Worm (Caenorhabditis elegans) whole organism, midembryonic: Measurements from ENCODE around the gene C26D10.6.

ENCODE experiments used
- cog-1 ChIP-seq: sonication (generic microtip); optimal IDR thresholded peaks from 2 replicates; lab custom pipeline; 2016; ENCODE audit warnings: missing genetic modification characterization, missing compliant biosample characterization
- flt-1 ChIP-seq: fragments of 200-800 bp; sonication (Bioruptor generic); IDR thresholded peaks from 2 replicates; pipeline ENCODE4 v1.3.6; 2022; ENCODE audit warnings: missing genetic modification characterization, missing compliant biosample characterization
- klf-2 ChIP-seq: fragments of 200-800 bp; sonication (Bioruptor generic); conservative IDR thresholded peaks from 2 replicates; pipeline ENCODE4 v1.3.6; 2022; ENCODE audit warnings: missing genetic modification reagents, missing genetic modification characterization, missing compliant biosample characterization
- med-1 ChIP-seq: sonication (generic microtip); optimal IDR thresholded peaks from 2 replicates; lab custom pipeline; 2017; ENCODE audit warnings: missing genetic modification characterization, mild to moderate bottlenecking, missing compliant biosample characterization, antibody characterized with exemption, missing genetic modification reagents; ENCODE audit not compliant: insufficient read depth
- ref-1 ChIP-seq: fragments of 200-800 bp; sonication (Bioruptor generic); conservative IDR thresholded peaks from 2 replicates; pipeline ENCODE4 v1.3.6; 2022; ENCODE audit warnings: missing genetic modification reagents, missing genetic modification characterization, missing compliant biosample characterization
- tab-1 ChIP-seq: fragments of 200-800 bp; sonication (Bioruptor generic); IDR thresholded peaks from 2 replicates; pipeline ENCODE4 v1.3.6; 2022; ENCODE audit warnings: missing genetic modification characterization, missing compliant biosample characterization
- ztf-23 ChIP-seq: fragments of 200-800 bp; sonication (Bioruptor generic); IDR thresholded peaks from 2 replicates; pipeline ENCODE4 v1.3.6; 2022; ENCODE audit warnings: missing genetic modification reagents, missing genetic modification characterization, missing compliant biosample characterization
- ztf-29 ChIP-seq: fragments of 200-800 bp; sonication (Bioruptor generic); IDR thresholded peaks from 2 replicates; pipeline ENCODE4 v1.3.6; 2022; ENCODE audit warnings: missing genetic modification reagents, missing genetic modification characterization, missing compliant biosample characterization

ce11 chrII:8385561-8385960, 31.1 kb upstream of the C26D10.6 start:
- no peak for TF ChIP-seq med-1
- TF ChIP-seq klf-2 = no peak
- TF ChIP-seq flt-1 (GFP tag; lab: Robert Waterston, UW) = no peak
- TF ChIP-seq ref-1 (GFP tag; lab: Robert Waterston, UW) = no peak
- TF ChIP-seq ztf-29 (GFP tag; lab: Robert Waterston, UW) = no peak
- TF ChIP-seq tab-1 (GFP tag; lab: Robert Waterston, UW) = no peak
- TF ChIP-seq ztf-23 (GFP tag; lab: Robert Waterston, UW) = no peak
- no peak for TF ChIP-seq cog-1 (tag; lab: Kevin White, UChicago)
